Fruit fly (Drosophila melanogaster): ENCODE results near the gene CG7322.

CG7322 gene

DNA sequence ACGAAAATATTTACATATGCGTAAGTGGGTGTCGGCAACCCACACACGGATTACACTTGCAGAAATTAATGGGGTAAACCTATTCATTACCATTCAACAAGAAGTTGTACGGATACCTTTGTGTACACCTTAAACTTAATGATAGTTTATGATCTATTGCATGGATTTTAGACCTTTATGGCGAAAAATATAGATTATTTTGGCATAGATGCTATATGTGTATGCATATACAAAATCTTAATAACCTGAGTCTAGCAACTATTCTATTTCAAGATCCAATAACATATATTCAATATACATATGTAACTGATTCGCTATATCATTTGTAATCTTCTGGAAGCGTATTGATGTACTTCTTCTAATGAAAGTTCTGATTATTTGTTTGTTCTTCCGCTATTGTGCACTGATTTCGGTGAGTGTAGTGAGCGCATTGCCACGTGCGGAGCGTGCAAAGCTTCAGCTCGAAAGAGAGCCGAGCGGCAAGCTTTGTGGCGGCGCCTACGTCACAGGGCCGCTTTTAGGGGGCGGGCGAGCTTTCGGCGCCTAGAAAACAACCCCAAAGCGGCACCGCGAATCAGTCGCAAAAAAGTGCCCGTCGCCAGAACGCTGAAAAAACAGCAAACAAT is 42.4 kb upstream of the CG7322 start, which contains the start of gene CG7378 (continued):
- TF ChIP-seq E2f2 (GFP tag; IDR thresholded peaks at IDR 0.05) (0 out of 2 replicates have a peak, but pooled peaks have one; percentile 7), CG17328 (GFP tag; IDR thresholded peaks at IDR 0.05) (no peak), Max (GFP tag; optimal IDR thresholded peaks at IDR 0.05) (peak; percentile 45), her (GFP tag; optimal IDR thresholded peaks at IDR 0.05) (no peak), Dbx (GFP tag; IDR thresholded peaks at IDR 0.05) (0 out of 3 replicates have a peak, but pooled peaks have one; percentile 13), bbx (GFP tag; IDR thresholded peaks at IDR 0.05; ENCODE audit: partially characterized antibody) (no peak), p53 (GFP tag; optimal IDR thresholded peaks at IDR 0.05) (no peak), CG11695 (GFP tag; IDR thresholded peaks at IDR 0.05) (0 out of 3 replicates have a peak, but pooled peaks have one; percentile 24), Eip74EF (GFP tag; optimal IDR thresholded peaks at IDR 0.05) (peak in 1 of 2 experiments; percentile 14), Usf (GFP tag; optimal IDR thresholded peaks at IDR 0.05) (no peak), CG2712 (tag; optimal IDR thresholded peaks at IDR 0.05) (peak; percentile 24), fd64A (GFP tag; optimal IDR thresholded peaks at IDR 0.05) (no peak), hkb (optimal IDR thresholded peaks at IDR 0.05) (no peak), hkb (GFP tag; IDR thresholded peaks at IDR 0.05) (0 out of 2 replicates have a peak, but pooled peaks have one; percentile 16), nerfin-1 (tag; optimal IDR thresholded peaks at IDR 0.05) (peak; percentile 19), CG13775 (GFP tag; optimal IDR thresholded peaks at IDR 0.05) (peak; percentile 54), CG6175 (GFP tag; IDR thresholded peaks at IDR 0.05) (0 out of 3 replicates have a peak, but pooled peaks have one; percentile 25), Myb (GFP tag; optimal IDR thresholded peaks at IDR 0.05) (no peak), Trl (optimal IDR thresholded peaks at IDR 0.05) (peak; percentile 1 to 13), Trl (GFP tag; optimal IDR thresholded peaks at IDR 0.05) (peak; percentile 48), Sry-β (GFP tag; optimal IDR thresholded peaks at IDR 0.05) (no peak), HLHmδ (GFP tag; optimal IDR thresholded peaks at IDR 0.05) (no peak), CG15696 (tag; optimal IDR thresholded peaks at IDR 0.05) (no peak), Abd-B (GFP tag; optimal IDR thresholded peaks at IDR 0.05) (peak; percentile 12), scrt (GFP tag; optimal IDR thresholded peaks at IDR 0.05) (no peak), gro (GFP tag; optimal IDR thresholded peaks at IDR 0.05) (no peak), tup (GFP tag; optimal IDR thresholded peaks at IDR 0.05) (peak; percentile 7), Optix (GFP tag; IDR thresholded peaks at IDR 0.05) (no peak), D19A (tag; optimal IDR thresholded peaks at IDR 0.05) (peak; percentile 2), sens (GFP tag) (peak; percentile 90), CG9727 (GFP tag; optimal IDR thresholded peaks at IDR 0.05) (peak; percentile 79), CG7928 (GFP tag; optimal IDR thresholded peaks at IDR 0.05) (no peak), cwo (GFP tag; optimal IDR thresholded peaks at IDR 0.05) (peak; percentile 55), mam (GFP tag; optimal IDR thresholded peaks at IDR 0.05) (peak; percentile 72), CG10209 (GFP tag; optimal IDR thresholded peaks at IDR 0.05) (peak; percentile 36), chinmo (GFP tag; IDR thresholded peaks at IDR 0.05; ENCODE audit: partially characterized antibody) (0 out of 4 replicates have a peak, but pooled peaks have one; percentile 6), caup (GFP tag; optimal IDR thresholded peaks at IDR 0.05; ENCODE audit: severe bottlenecking) (peak; percentile 40), CrebB (tag; optimal IDR thresholded peaks at IDR 0.05) (no peak), CG15011 (GFP tag; optimal IDR thresholded peaks at IDR 0.05) (no peak), Gsc (GFP tag; IDR thresholded peaks at IDR 0.05) (no peak), CG13624 (GFP tag; optimal IDR thresholded peaks at IDR 0.05) (peak; percentile 10), CG32532 (GFP tag; IDR thresholded peaks at IDR 0.05) (peak; percentile 27; the same call in 1 of the 2 replicates), h (optimal IDR thresholded peaks at IDR 0.05) (no peak), CG7963 (GFP tag; IDR thresholded peaks at IDR 0.05; ENCODE audit: partially characterized antibody) (no peak), vfl (GFP tag; optimal IDR thresholded peaks at IDR 0.05) (no peak), fd96Cb (tag; optimal IDR thresholded peaks at IDR 0.05) (peak; percentile 3), sqz (GFP tag; optimal IDR thresholded peaks at IDR 0.05) (peak; percentile 30), hbn (GFP tag; IDR thresholded peaks at IDR 0.05; ENCODE audit: partially characterized antibody) (no peak), lilli (GFP tag; optimal IDR thresholded peaks at IDR 0.05) (peak; percentile 79), dati (GFP tag; IDR thresholded peaks at IDR 0.05) (no peak)
